Worm (Caenorhabditis elegans) whole organism, L3 larva: ENCODE measurements around the gene lgc-56.
A peak's percentile ranks its signal among the peaks of the same experiment; 100 is the strongest.

ENCODE experiments used
- ceh-28 ChIP-seq: fragments of 150-350 bp; optimal IDR thresholded peaks from 2 replicates; lab custom pipeline; 2014; ENCODE audit warnings: missing biosample characterization, missing genetic modification reagents, missing genetic modification characterization
- ceh-82 ChIP-seq: fragments of 150-350 bp; optimal IDR thresholded peaks from 2 replicates; lab custom pipeline; 2014; ENCODE audit warnings: missing biosample characterization, missing genetic modification characterization
- ceh-9 ChIP-seq: sonication (generic microtip); optimal IDR thresholded peaks from 2 replicates; lab custom pipeline; 2018; ENCODE audit warnings: missing biosample characterization, missing genetic modification characterization
- elt-1 ChIP-seq: fragments of 150-350 bp; optimal IDR thresholded peaks from 2 replicates; lab custom pipeline; 2014; ENCODE audit warnings: missing biosample characterization, missing genetic modification characterization
- elt-2 ChIP-seq: sonication (generic microtip); optimal IDR thresholded peaks from 2 replicates; lab custom pipeline; 2016; ENCODE audit warnings: missing genetic modification reagents, mild to moderate bottlenecking, missing genetic modification characterization, missing compliant biosample characterization
- fkh-10 ChIP-seq: sonication (generic microtip); optimal IDR thresholded peaks from 2 replicates; lab custom pipeline; 2017; ENCODE audit warnings: missing biosample characterization, missing genetic modification reagents, missing genetic modification characterization
- nhr-12 ChIP-seq: fragments of 150-350 bp; optimal IDR thresholded peaks from 2 replicates; lab custom pipeline; 2014; ENCODE audit warnings: missing biosample characterization, missing genetic modification characterization
- unc-62 ChIP-seq: fragments of 150-350 bp; sonication (generic microtip); optimal IDR thresholded peaks from 4 replicates; lab custom pipeline; 2014; ENCODE audit warnings: missing biosample characterization, missing genetic modification reagents, missing genetic modification characterization
- zag-1 ChIP-seq: fragments of 150-350 bp; optimal IDR thresholded peaks from 2 replicates; lab custom pipeline; 2014; ENCODE audit warnings: missing biosample characterization, missing genetic modification characterization

DNA sequence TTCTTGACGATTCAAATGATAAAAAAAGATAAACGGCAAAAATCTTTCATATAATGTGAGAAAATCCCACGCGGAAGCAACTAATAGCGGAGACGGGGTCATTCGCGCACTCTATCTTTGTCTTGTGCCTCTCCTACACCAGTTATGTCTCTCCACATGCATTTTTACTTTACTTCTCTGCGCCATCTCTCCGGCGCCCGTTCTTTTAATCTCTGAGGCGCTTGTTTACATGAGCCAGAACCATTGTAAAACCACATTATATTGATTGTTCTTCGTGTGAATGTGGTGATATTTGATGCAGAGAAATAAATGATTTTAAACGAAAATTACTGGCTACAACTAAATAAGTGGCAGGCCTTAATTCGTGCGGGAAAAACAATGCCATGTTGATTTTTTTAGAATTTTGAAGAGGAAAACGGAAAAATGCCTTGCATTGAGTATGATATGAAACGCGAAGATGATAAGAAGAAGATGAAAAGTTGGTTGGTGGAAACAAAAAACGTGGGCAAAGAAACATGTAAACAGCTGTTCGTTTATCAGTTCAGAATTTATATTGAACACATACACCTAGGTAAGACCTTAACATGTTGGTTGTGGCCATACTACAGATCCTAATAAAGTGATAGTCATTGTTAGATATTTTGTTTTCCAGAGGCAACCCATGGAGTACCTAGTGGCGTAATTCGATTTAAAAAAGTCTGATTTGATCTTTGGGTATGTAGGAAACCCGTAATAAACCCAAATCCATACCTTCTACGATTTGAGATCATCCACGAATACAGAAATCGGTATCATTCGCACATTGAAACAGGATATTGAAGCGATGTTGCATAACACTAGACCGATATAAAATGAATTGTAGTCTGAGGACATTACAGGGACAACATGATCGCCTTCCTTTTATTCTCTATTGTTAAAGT lies 37.6 kb upstream of the lgc-56 start, which contains the start of gene C04G6.2:
- no peak for TF ChIP-seq ceh-82 (tag; lab: Kevin White, UChicago)
- TF ChIP-seq fkh-10 (GFP tag; lab: Kevin White, UChicago), result no peak
- no peak for TF ChIP-seq nhr-12 (tag; lab: Kevin White, UChicago)
- no peak for TF ChIP-seq unc-62
- no peak for TF ChIP-seq elt-1 (tag; lab: Kevin White, UChicago)
- TF ChIP-seq zag-1, result no peak
- peak; percentile 95 for TF ChIP-seq elt-2 (tag; lab: Kevin White, UChicago)
- peak; percentile 39 for TF ChIP-seq ceh-28 (tag; lab: Kevin White, UChicago)
- TF ChIP-seq ceh-9, result no peak
